Fruit fly (Drosophila melanogaster) whole organism, pupa: ENCODE data around the gene Galphai.

Experiments
- CG8159 ChIP-seq: fragments of 200-800 bp; sonication (Bioruptor generic); optimal IDR thresholded peaks from 3 replicates; lab custom pipeline; 2018; ENCODE audit warnings: missing biosample characterization, mild to moderate bottlenecking, missing genetic modification characterization, moderate library complexity
- CG9948 ChIP-seq: fragments of 200-800 bp; sonication (Bioruptor generic); optimal IDR thresholded peaks from 2 replicates; lab custom pipeline; 2018; ENCODE audit warnings: missing biosample characterization, mild to moderate bottlenecking, missing genetic modification characterization, moderate library complexity
- Ets98B ChIP-seq: fragments of 200-800 bp; sonication (Bioruptor generic); IDR thresholded peaks from 2 replicates; pipeline ENCODE4 v1.3.6; 2022; ENCODE audit warnings: missing biosample characterization, missing genetic modification characterization
- gl ChIP-seq: fragments of 200-800 bp; sonication (Bioruptor generic); optimal IDR thresholded peaks from 2 replicates; lab custom pipeline; 2018; ENCODE audit warnings: missing biosample characterization, mild to moderate bottlenecking, missing genetic modification characterization

dm6 chr3L:7012271-7012670 lies 32.4 kb upstream of the Galphai start:
- TF ChIP-seq gl (tag; lab: Kevin White, UChicago) (no peak), Ets98B (GFP tag; lab: Robert Waterston, UW) (no peak), CG9948 (tag; lab: Kevin White, UChicago) (no peak), CG8159 (tag; lab: Kevin White, UChicago) (no peak)
